Worm (Caenorhabditis elegans): ENCODE data around the gene fbxa-165.

Gene fbxa-165

ce11 chrII:1606079-1606478 is 10.2 kb downstream of the fbxa-165 start, which contains the start of gene bath-33:
TSS of gene bath-33 (minus strand) at chrII:1606179.
- TF ChIP-seq ceh-30 (tag; optimal IDR thresholded peaks at IDR 0.05), result no peak
- TF ChIP-seq eyg-1 (tag; optimal IDR thresholded peaks at IDR 0.05), result no peak
- no peak for TF ChIP-seq ets-4 (tag; optimal IDR thresholded peaks at IDR 0.05)
- no peak for TF ChIP-seq dve-1 (tag; optimal IDR thresholded peaks at IDR 0.05)
- no peak for TF ChIP-seq unc-42 (tag; optimal IDR thresholded peaks at IDR 0.05)
- TF ChIP-seq tbx-7 (tag; optimal IDR thresholded peaks at IDR 0.05), result no peak
- no peak for TF ChIP-seq unc-55 (GFP tag; optimal IDR thresholded peaks at IDR 0.05)
- TF ChIP-seq ceh-14 (tag; optimal IDR thresholded peaks at IDR 0.05), result no peak
- no peak for TF ChIP-seq ceh-2 (tag; optimal IDR thresholded peaks at IDR 0.05)
- no peak for TF ChIP-seq sdc-2 (tag; optimal IDR thresholded peaks at IDR 0.05)
- no peak for TF ChIP-seq tbx-2 (tag; optimal IDR thresholded peaks at IDR 0.05)
- TF ChIP-seq ceh-24 (tag; optimal IDR thresholded peaks at IDR 0.05), result no peak
- no peak for TF ChIP-seq ceh-45 (GFP tag; IDR thresholded peaks at IDR 0.05)
- no peak for TF ChIP-seq hlh-8 (tag; optimal IDR thresholded peaks at IDR 0.05)
- no peak for TF ChIP-seq pqm-1 (tag; optimal IDR thresholded peaks at IDR 0.05)
- TF ChIP-seq nhr-11 (tag; optimal IDR thresholded peaks at IDR 0.05), result no peak
- no peak for TF ChIP-seq hlh-15 (tag; optimal IDR thresholded peaks at IDR 0.05)
- TF ChIP-seq madf-2 (tag; optimal IDR thresholded peaks at IDR 0.05), result no peak
- TF ChIP-seq ahr-1 (tag; optimal IDR thresholded peaks at IDR 0.05), result no peak

ce11 chrII:1605010-1605409 is 11.3 kb downstream of the fbxa-165 start:
- TF ChIP-seq dve-1 (tag; optimal IDR thresholded peaks at IDR 0.05) (peak; percentile 98), sox-4 (tag; optimal IDR thresholded peaks at IDR 0.05) (no peak), pros-1 (tag; optimal IDR thresholded peaks at IDR 0.05) (no peak), madf-2 (tag; optimal IDR thresholded peaks at IDR 0.05) (no peak), lim-6 (tag; optimal IDR thresholded peaks at IDR 0.05) (no peak), pat-9 (tag; optimal IDR thresholded peaks at IDR 0.05) (no peak), hlh-6 (tag; optimal IDR thresholded peaks at IDR 0.05) (no peak), ceh-24 (tag; optimal IDR thresholded peaks at IDR 0.05) (no peak), ceh-34 (tag; optimal IDR thresholded peaks at IDR 0.05) (no peak)

- TF ChIP-seq ceh-14 (tag; optimal IDR thresholded peaks at IDR 0.05) (no peak), nhr-11 (tag; optimal IDR thresholded peaks at IDR 0.05) (no peak), ceh-31 (tag; optimal IDR thresholded peaks at IDR 0.05) (no peak), sox-2 (GFP tag; IDR thresholded peaks at IDR 0.05) (no peak)
These were observed 13.2 kb downstream of the fbxa-165 start for ce11 chrII:1603049-1603448.

- TF ChIP-seq ceh-34 (tag; optimal IDR thresholded peaks at IDR 0.05), result no peak
- no peak for TF ChIP-seq mec-3 (tag; optimal IDR thresholded peaks at IDR 0.05; ENCODE audit: borderline replicate concordance)
- TF ChIP-seq ceh-2 (tag; optimal IDR thresholded peaks at IDR 0.05), result no peak
- no peak for TF ChIP-seq odd-2 (tag; optimal IDR thresholded peaks at IDR 0.05)
- no peak for TF ChIP-seq hlh-30 (tag; optimal IDR thresholded peaks at IDR 0.05; ENCODE audit: insufficient read depth)
- no peak for TF ChIP-seq ceh-48 (tag; optimal IDR thresholded peaks at IDR 0.05)
These were observed 14.8 kb downstream of the fbxa-165 start, which contains the start of gene bath-47 for ce11 chrII:1601507-1601906. TSS of gene bath-47 (plus strand) at chrII:1601811.

ce11 chrII:1600661-1601060 is 15.6 kb downstream of the fbxa-165 start, which contains the start of gene bath-26:
TSS of gene bath-26 (minus strand) at chrII:1600761.
- TF ChIP-seq ceh-14 (tag; optimal IDR thresholded peaks at IDR 0.05) (no peak), fkh-10 (GFP tag; optimal IDR thresholded peaks at IDR 0.05) (no peak), nhr-232 (tag; optimal IDR thresholded peaks at IDR 0.05) (no peak), pros-1 (tag; optimal IDR thresholded peaks at IDR 0.05) (no peak), fkh-6 (tag; optimal IDR thresholded peaks at IDR 0.05) (no peak), ama-1 (optimal IDR thresholded peaks at IDR 0.05) (no peak), che-1 (tag; optimal IDR thresholded peaks at IDR 0.05) (no peak), syd-9 (tag; optimal IDR thresholded peaks at IDR 0.05) (no peak), hlh-30 (tag; optimal IDR thresholded peaks at IDR 0.05; ENCODE audit: insufficient read depth) (no peak), pha-2 (tag; optimal IDR thresholded peaks at IDR 0.05) (no peak), pqm-1 (tag; optimal IDR thresholded peaks at IDR 0.05) (no peak), F13H6.1 (tag; optimal IDR thresholded peaks at IDR 0.05) (no peak), ceh-18 (tag; optimal IDR thresholded peaks at IDR 0.05) (no peak), ceh-9 (tag; optimal IDR thresholded peaks at IDR 0.05) (no peak), sdc-2 (tag; optimal IDR thresholded peaks at IDR 0.05) (no peak)

Measured in whole organism, late embryonic.